Worm (Caenorhabditis elegans): ENCODE measurements around the gene H20J04.7.

DNA sequence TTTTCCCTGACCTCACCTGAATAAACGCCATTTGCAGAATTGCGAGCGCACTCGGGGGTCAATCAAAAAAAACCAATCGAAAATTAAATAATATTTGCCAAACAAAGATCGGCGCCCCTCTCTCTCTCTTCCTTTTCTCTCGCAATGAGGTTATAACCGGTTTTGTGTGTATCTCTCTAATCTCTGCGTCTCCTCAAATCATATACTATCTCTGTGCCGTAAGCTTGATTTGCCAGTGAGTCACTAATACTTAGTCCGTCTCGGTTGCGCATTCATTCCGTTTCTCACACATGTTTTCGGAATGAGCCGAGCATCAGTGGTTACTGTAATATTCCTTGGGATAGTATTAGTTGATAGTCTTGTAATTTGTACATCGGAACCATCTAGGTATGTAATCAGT is 7.0 kb upstream of the H20J04.7 start:
- no peak for TF ChIP-seq flt-1 (GFP tag; IDR thresholded peaks at IDR 0.05)
- TF ChIP-seq ets-7 (tag; optimal IDR thresholded peaks at IDR 0.05): no peak
